Worm (Caenorhabditis elegans) whole organism, L1 larva: ENCODE data around the gene Y45F3A.4.

Experiments
- mep-1 ChIP-seq: fragments of 150-350 bp; optimal IDR thresholded peaks from 2 replicates; lab custom pipeline; 2014; ENCODE audit warnings: missing biosample characterization, missing genetic modification characterization
- nhr-12 ChIP-seq: sonication (generic microtip); optimal IDR thresholded peaks from 2 replicates; lab custom pipeline; 2017; ENCODE audit warnings: missing biosample characterization, missing genetic modification characterization

ce11 chrIII:10524823-10525222, 50.4 kb downstream of the Y45F3A.4 start:
- no peak for TF ChIP-seq mep-1 (tag; lab: Kevin White, UChicago)
- TF ChIP-seq nhr-12, result no peak
